Worm (Caenorhabditis elegans) whole organism, early embryonic: ENCODE measurements around the gene R07E5.19.

Source experiments
- ama-1 ChIP-seq: fragments of 150-350 bp; optimal IDR thresholded peaks from 2 replicates; lab custom pipeline; 2014
- hmg-4 ChIP-seq: fragments of 200-800 bp; sonication (Bioruptor generic); optimal IDR thresholded peaks from 2 replicates; lab custom pipeline; 2018; ENCODE audit warnings: mild to moderate bottlenecking, missing genetic modification characterization, missing compliant biosample characterization
- pes-1 ChIP-seq: fragments of 200-800 bp; sonication (Bioruptor generic); IDR thresholded peaks from 2 replicates; pipeline ENCODE4 v1.3.6; 2022; ENCODE audit warnings: missing genetic modification reagents, missing genetic modification characterization, missing compliant biosample characterization

- TF ChIP-seq ama-1 (lab: Kevin White, UChicago) (no peak), hmg-4 (GFP tag; lab: Kevin White, UChicago) (no peak), pes-1 (GFP tag; lab: Robert Waterston, UW) (no peak)
Observed at ce11 chrIII:4374854-4375253, 43.0 kb downstream of the R07E5.19 start, which contains the start of gene pals-26.
